Fruit fly (Drosophila melanogaster): ENCODE measurements around the gene dco.

dm6 chr3R:31060708-31061625 is at the start of gene dco:
- no peak for TF ChIP-seq Myc (optimal IDR thresholded peaks at IDR 0.05)
- TF ChIP-seq Sin3A (optimal IDR thresholded peaks at IDR 0.05) = no peak
- TF ChIP-seq h (optimal IDR thresholded peaks at IDR 0.05) = no peak
- TF ChIP-seq psq (optimal IDR thresholded peaks at IDR 0.05) = no peak
